Worm (Caenorhabditis elegans): ENCODE results near the gene T28B11.1.

- TF ChIP-seq ces-1 (GFP tag; optimal IDR thresholded peaks at IDR 0.05) = no peak
- no peak for TF ChIP-seq lin-13 (tag; optimal IDR thresholded peaks at IDR 0.05)
- no peak for TF ChIP-seq elt-3 (tag; optimal IDR thresholded peaks at IDR 0.05)
- TF ChIP-seq nhr-237 (tag; optimal IDR thresholded peaks at IDR 0.05) = no peak
- TF ChIP-seq nhr-76 (tag; optimal IDR thresholded peaks at IDR 0.05) = no peak
- TF ChIP-seq snpc-4 (tag; optimal IDR thresholded peaks at IDR 0.05) = no peak
- no peak for TF ChIP-seq nhr-28 (tag; optimal IDR thresholded peaks at IDR 0.05)
- TF ChIP-seq ztf-11 (tag; optimal IDR thresholded peaks at IDR 0.05) = no peak
- no peak for TF ChIP-seq nhr-2 (tag; optimal IDR thresholded peaks at IDR 0.05)
Observed at ce11 chrV:10719833-10720170, 12.4 kb downstream of the T28B11.1 start.

Data from whole organism, mixed stage, embryonic.